Worm (Caenorhabditis elegans) whole organism, L4 larva: ENCODE data around the gene nucb-1.

Source experiments
- ZK546.5 ChIP-seq, 2 experiments: sonication (generic microtip); optimal IDR thresholded peaks; 2 replicates each; lab custom pipeline; 2017; ENCODE audit warnings: missing biosample characterization in 2 of 2, missing genetic modification characterization in 2 of 2
- ama-1 ChIP-seq: fragments of 150-350 bp; optimal IDR thresholded peaks from 2 replicates; lab custom pipeline; 2014; ENCODE audit warnings: inconsistent platforms, mixed read lengths
- daf-8 ChIP-seq: fragments of 200-800 bp; sonication (Bioruptor generic); IDR thresholded peaks from 2 replicates; pipeline ENCODE4 v1.3.6; 2022; ENCODE audit warnings: missing genetic modification characterization, missing compliant biosample characterization
- dve-1 ChIP-seq: sonication (generic microtip); optimal IDR thresholded peaks from 2 replicates; lab custom pipeline; 2017; ENCODE audit warnings: antibody characterized with exemption, mild to moderate bottlenecking, missing genetic modification characterization, missing compliant biosample characterization; ENCODE audit not compliant: insufficient read depth
- hif-1 ChIP-seq, 2 experiments: sonication (generic microtip); optimal IDR thresholded peaks; 2 replicates each; lab custom pipeline; 2016 to 2017; ENCODE audit warnings: missing compliant biosample characterization in 2 of 2, missing genetic modification characterization in 2 of 2, missing genetic modification reagents in 2 of 2, missing genotype in 2 of 2, mild to moderate bottlenecking in 1 of 2
- mdl-1 ChIP-seq, 2 experiments: fragments of 150-350 bp in 1 of 2; sonication (generic microtip) in 1 of 2; optimal IDR thresholded peaks; 2 replicates each; lab custom pipeline; 2014 to 2017; ENCODE audit warnings: missing biosample characterization in 2 of 2, missing genetic modification characterization in 2 of 2
- nhr-10 ChIP-seq: fragments of 150-350 bp; optimal IDR thresholded peaks from 2 replicates; lab custom pipeline; 2014; ENCODE audit warnings: missing biosample characterization, missing genetic modification characterization
- nhr-76 ChIP-seq: fragments of 150-350 bp; optimal IDR thresholded peaks from 2 replicates; lab custom pipeline; 2014; ENCODE audit warnings: missing biosample characterization, missing genetic modification characterization
- pqm-1 ChIP-seq: sonication (generic microtip); optimal IDR thresholded peaks from 2 replicates; lab custom pipeline; 2017; ENCODE audit warnings: missing biosample characterization, missing genetic modification characterization
- snpc-1.2 ChIP-seq: fragments of 200-800 bp; sonication (Bioruptor generic); IDR thresholded peaks from 2 replicates; pipeline ENCODE4 v1.3.6; 2022; ENCODE audit warnings: missing genetic modification reagents, missing genetic modification characterization, missing compliant biosample characterization
- spr-1 ChIP-seq: sonication (generic microtip); optimal IDR thresholded peaks from 2 replicates; lab custom pipeline; 2016; ENCODE audit warnings: mild to moderate bottlenecking, missing genetic modification characterization, missing compliant biosample characterization
- ztf-11 ChIP-seq: fragments of 150-350 bp; optimal IDR thresholded peaks from 2 replicates; lab custom pipeline; 2014; ENCODE audit warnings: missing biosample characterization, missing genetic modification characterization

DNA sequence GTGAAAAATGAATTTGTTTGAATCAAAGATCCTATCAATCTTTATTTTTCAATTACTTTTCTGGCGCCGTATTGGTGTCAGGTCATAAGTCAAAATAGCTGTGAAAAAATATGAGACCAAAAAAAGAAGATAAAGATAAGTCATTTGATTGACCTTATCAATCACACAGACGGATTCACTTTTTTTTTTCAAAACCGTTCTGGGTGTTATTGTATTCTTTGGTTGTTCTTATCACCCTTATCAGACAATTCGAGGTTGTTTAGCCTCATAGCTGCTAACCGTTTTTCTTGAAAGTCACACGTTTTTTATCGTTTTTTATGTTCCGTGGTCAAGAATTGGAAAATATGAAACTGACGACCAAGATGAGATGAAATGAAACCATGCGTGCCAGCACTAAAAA is 29.0 kb upstream of the nucb-1 start:
- TF ChIP-seq ZK546.5 (tag; optimal IDR thresholded peaks at IDR 0.05; lab: Kevin White, UChicago) (no peak), nhr-10 (no peak), dve-1 (tag; lab: Kevin White, UChicago) (peak; percentile 22), spr-1 (tag; lab: Kevin White, UChicago) (no peak), ama-1 (no peak), mdl-1 (tag; optimal IDR thresholded peaks at IDR 0.05; lab: Kevin White, UChicago) (no peak), pqm-1 (no peak), hif-1 (tag; optimal IDR thresholded peaks at IDR 0.05; lab: Kevin White, UChicago) (no peak), snpc-1.2 (GFP tag; lab: Robert Waterston, UW) (no peak), daf-8 (GFP tag; lab: Robert Waterston, UW) (no peak), ztf-11 (no peak), nhr-76 (tag; lab: Kevin White, UChicago) (no peak)
